Worm (Caenorhabditis elegans) whole organism, L1 larva: Measurements from ENCODE around the gene otpl-7.

Experiments
- aha-1 ChIP-seq: fragments of 150-350 bp; optimal IDR thresholded peaks from 2 replicates; lab custom pipeline; 2014; ENCODE audit warnings: missing biosample characterization, missing genetic modification characterization
- ama-1 ChIP-seq: fragments of 150-350 bp; optimal IDR thresholded peaks from 2 replicates; lab custom pipeline; 2014
- ces-1 ChIP-seq: fragments of 150-350 bp; optimal IDR thresholded peaks from 2 replicates; lab custom pipeline; 2014; ENCODE audit warnings: missing biosample characterization, missing genetic modification reagents, missing genetic modification characterization
- egl-27 ChIP-seq, 2 experiments: fragments of 150-350 bp in 1 of 2; sonication (generic microtip); optimal IDR thresholded peaks; 3 replicates each; lab custom pipeline; 2017 to 2018; ENCODE audit warnings: missing biosample characterization in 2 of 2, missing genetic modification characterization in 2 of 2, missing genetic modification reagents in 2 of 2
- fkh-10 ChIP-seq: sonication (generic microtip); optimal IDR thresholded peaks from 2 replicates; lab custom pipeline; 2017; ENCODE audit warnings: missing biosample characterization, missing genetic modification reagents, missing genetic modification characterization
- mdl-1 ChIP-seq, 2 experiments: fragments of 150-350 bp; optimal IDR thresholded peaks; 2 replicates each; lab custom pipeline; 2014 to 2017; ENCODE audit warnings: missing biosample characterization in 2 of 2, missing genetic modification characterization in 2 of 2, inconsistent platforms in 1 of 2
- nhr-11 ChIP-seq: fragments of 150-350 bp; optimal IDR thresholded peaks from 2 replicates; lab custom pipeline; 2014; ENCODE audit warnings: missing biosample characterization, missing genetic modification characterization
- nhr-237 ChIP-seq: fragments of 150-350 bp; optimal IDR thresholded peaks from 2 replicates; lab custom pipeline; 2014; ENCODE audit warnings: missing biosample characterization, missing genetic modification characterization
- pqm-1 ChIP-seq: sonication (generic microtip); optimal IDR thresholded peaks from 3 replicates; lab custom pipeline; 2017; ENCODE audit warnings: missing biosample characterization, missing genetic modification characterization
- snpc-4 ChIP-seq: fragments of 150-350 bp; optimal IDR thresholded peaks from 2 replicates; lab custom pipeline; 2014; ENCODE audit warnings: missing biosample characterization, missing genetic modification characterization
- zag-1 ChIP-seq: fragments of 150-350 bp; optimal IDR thresholded peaks from 2 replicates; lab custom pipeline; 2014; ENCODE audit warnings: missing biosample characterization, missing genetic modification characterization
- ztf-11 ChIP-seq, 2 experiments: sonication (generic microtip); optimal IDR thresholded peaks; 2 replicates each; lab custom pipeline; 2016 to 2017; ENCODE audit warnings: missing genetic modification characterization in 2 of 2, missing biosample characterization in 1 of 2, missing compliant biosample characterization in 1 of 2
- ztf-4 ChIP-seq: fragments of 150-350 bp; optimal IDR thresholded peaks from 2 replicates; lab custom pipeline; 2014; ENCODE audit warnings: missing biosample characterization, missing genetic modification characterization

DNA sequence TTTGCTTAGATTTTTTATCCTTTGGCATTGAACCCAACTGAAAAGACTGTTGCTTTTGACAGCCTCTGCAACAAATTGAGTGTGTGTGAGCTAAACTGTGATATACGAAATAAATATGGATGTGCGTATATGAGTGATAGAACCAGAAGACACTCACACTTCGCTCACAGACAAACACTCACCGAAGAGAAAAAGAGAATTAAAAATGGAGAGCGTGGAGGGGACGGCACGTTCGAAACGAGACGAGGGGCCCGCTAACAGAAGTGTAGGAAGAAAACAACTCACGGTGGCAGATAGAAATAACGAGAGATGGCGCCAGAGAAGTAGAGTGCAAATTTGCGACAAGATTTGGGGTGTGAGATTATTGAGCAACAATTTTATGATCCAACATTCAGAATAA, 3.0 kb upstream of the otpl-7 start:
- no peak for TF ChIP-seq nhr-237
- TF ChIP-seq ces-1: no peak
- TF ChIP-seq egl-27 (tag; optimal IDR thresholded peaks at IDR 0.05; lab: Kevin White, UChicago): no peak
- no peak for TF ChIP-seq snpc-4 (tag; lab: Kevin White, UChicago)
- no peak for TF ChIP-seq ama-1 (lab: Kevin White, UChicago)
- no peak for TF ChIP-seq nhr-11 (tag; lab: Kevin White, UChicago)
- TF ChIP-seq mdl-1 (tag; optimal IDR thresholded peaks at IDR 0.05; lab: Kevin White, UChicago): peak in 1 of 2 experiments; percentile 36
- TF ChIP-seq fkh-10 (GFP tag; lab: Kevin White, UChicago): no peak
- TF ChIP-seq zag-1: no peak
- TF ChIP-seq pqm-1 (tag; lab: Kevin White, UChicago): no peak
- no peak for TF ChIP-seq ztf-4 (tag; lab: Kevin White, UChicago)
- no peak for TF ChIP-seq aha-1
- TF ChIP-seq ztf-11 (tag; optimal IDR thresholded peaks at IDR 0.05; lab: Kevin White, UChicago): no peak
